Fruit fly (Drosophila melanogaster) whole organism, embryonic: ENCODE data around the gene AP-1mu.

Experiments
- Adf1 ChIP-seq: fragments of 200-800 bp; sonication (Bioruptor generic); IDR thresholded peaks from 2 replicates; pipeline ENCODE4 v1.3.6; 2022; ENCODE audit warnings: missing biosample characterization, missing genetic modification characterization
- Antp ChIP-seq: fragments of 200-800 bp; sonication (Bioruptor generic); optimal IDR thresholded peaks from 3 replicates; lab custom pipeline; 2016; ENCODE audit warnings: missing biosample characterization, missing genetic modification characterization
- CG10431 ChIP-seq: fragments of 200-800 bp; sonication (Bioruptor generic); optimal IDR thresholded peaks from 3 replicates; lab custom pipeline; 2018; ENCODE audit warnings: missing biosample characterization, mild to moderate bottlenecking, missing genetic modification characterization
- CG10543 ChIP-seq: fragments of 200-800 bp; sonication (Bioruptor generic); optimal IDR thresholded peaks from 3 replicates; lab custom pipeline; 2017; ENCODE audit warnings: missing biosample characterization, mild to moderate bottlenecking, missing genetic modification characterization, moderate library complexity
- CG10979 ChIP-seq: fragments of 200-800 bp; sonication (Bioruptor generic); optimal IDR thresholded peaks from 2 replicates; lab custom pipeline; 2018; ENCODE audit warnings: missing biosample characterization, mild to moderate bottlenecking, missing genetic modification characterization, moderate library complexity
- CG11085 ChIP-seq: fragments of 200-800 bp; sonication (Bioruptor generic); IDR thresholded peaks from 2 replicates; pipeline ENCODE4 v1.3.6; 2022; ENCODE audit warnings: missing biosample characterization, missing genetic modification characterization
- CG11093 ChIP-seq: fragments of 200-800 bp; sonication (Bioruptor generic); IDR thresholded peaks from 3 replicates; pipeline ENCODE4 v1.3.6; 2022; ENCODE audit warnings: missing biosample characterization, missing genetic modification characterization
- CG12942 ChIP-seq: fragments of 200-800 bp; sonication (Bioruptor generic); optimal IDR thresholded peaks from 3 replicates; lab custom pipeline; 2016; ENCODE audit warnings: missing biosample characterization, missing genetic modification characterization
- CG14710 ChIP-seq: fragments of 200-800 bp; sonication (Bioruptor generic); optimal IDR thresholded peaks from 3 replicates; lab custom pipeline; 2019; ENCODE audit warnings: missing biosample characterization, mild to moderate bottlenecking, missing genetic modification characterization, moderate library complexity
- CG18011 ChIP-seq: fragments of 200-800 bp; sonication (Bioruptor generic); optimal IDR thresholded peaks from 2 replicates; lab custom pipeline; 2017; ENCODE audit warnings: missing biosample characterization, missing genetic modification characterization, mild to moderate bottlenecking, moderate library complexity, missing genotype
- CG2199 ChIP-seq: fragments of 200-800 bp; sonication (Bioruptor generic); IDR thresholded peaks from 3 replicates; pipeline ENCODE4 v1.3.6; 2022; ENCODE audit warnings: missing biosample characterization, missing genetic modification characterization
- CG4404 ChIP-seq: fragments of 200-800 bp; sonication (Bioruptor generic); IDR thresholded peaks from 2 replicates; pipeline ENCODE4 v1.3.6; 2022; ENCODE audit warnings: missing biosample characterization, missing genetic modification characterization
- CG4617 ChIP-seq: fragments of 200-800 bp; sonication (Bioruptor generic); optimal IDR thresholded peaks from 3 replicates; lab custom pipeline; 2016; ENCODE audit warnings: missing biosample characterization, missing genetic modification characterization, borderline replicate concordance
- CG4730 ChIP-seq: fragments of 200-800 bp; sonication (Bioruptor generic); IDR thresholded peaks from 2 replicates; pipeline ENCODE4 v1.3.6; 2022; ENCODE audit warnings: missing biosample characterization, missing genetic modification characterization
- CG5953 ChIP-seq: fragments of 200-800 bp; sonication (Bioruptor generic); IDR thresholded peaks from 2 replicates; pipeline ENCODE4 v1.3.6; 2022; ENCODE audit warnings: missing biosample characterization, missing genetic modification characterization
- CG6254 ChIP-seq: fragments of 200-800 bp; sonication (Bioruptor generic); optimal IDR thresholded peaks from 3 replicates; lab custom pipeline; 2017; ENCODE audit warnings: mild to moderate bottlenecking, missing biosample characterization, missing genetic modification reagents, missing genetic modification characterization
- CG9437 ChIP-seq: fragments of 200-800 bp; sonication (Bioruptor generic); optimal IDR thresholded peaks from 2 replicates; lab custom pipeline; 2018; ENCODE audit warnings: missing biosample characterization, mild to moderate bottlenecking, missing genetic modification characterization
- CG9797 ChIP-seq: fragments of 200-800 bp; sonication (Bioruptor generic); optimal IDR thresholded peaks from 3 replicates; lab custom pipeline; 2018; ENCODE audit warnings: missing biosample characterization, mild to moderate bottlenecking, missing genetic modification characterization
- Dad ChIP-seq: fragments of 200-800 bp; sonication (Bioruptor generic); optimal IDR thresholded peaks from 3 replicates; lab custom pipeline; 2016; ENCODE audit warnings: missing biosample characterization, missing genetic modification characterization
- Dll ChIP-seq: fragments of 200-800 bp; sonication (Bioruptor generic); IDR thresholded peaks from 4 replicates; pipeline ENCODE4 v1.3.6; 2022; ENCODE audit warnings: missing biosample characterization, missing genetic modification characterization; ENCODE audit not compliant: partially characterized antibody
- Dp ChIP-seq: fragments of 200-800 bp; sonication (Bioruptor generic); optimal IDR thresholded peaks from 2 replicates; lab custom pipeline; 2018; ENCODE audit warnings: missing biosample characterization, mild to moderate bottlenecking, missing genetic modification characterization, moderate library complexity
- Fer1 ChIP-seq: fragments of 200-800 bp; sonication (Bioruptor generic); optimal IDR thresholded peaks from 2 replicates; lab custom pipeline; 2017; ENCODE audit warnings: missing biosample characterization, mild to moderate bottlenecking, missing genetic modification characterization
- GATAe ChIP-seq: fragments of 200-800 bp; sonication (Bioruptor generic); conservative IDR thresholded peaks from 2 replicates; pipeline ENCODE4 v1.3.6; 2022; ENCODE audit warnings: missing biosample characterization, missing genetic modification characterization
- H2.0 ChIP-seq: fragments of 200-800 bp; sonication (Bioruptor generic); IDR thresholded peaks from 2 replicates; pipeline ENCODE4 v1.3.6; 2022; ENCODE audit warnings: missing biosample characterization, missing genetic modification characterization
- HHEX ChIP-seq: fragments of 200-800 bp; sonication (Bioruptor generic); optimal IDR thresholded peaks from 3 replicates; lab custom pipeline; 2017; ENCODE audit warnings: missing biosample characterization, mild to moderate bottlenecking, missing genetic modification characterization, missing genetic modification reagents
- HLH54F ChIP-seq: fragments of 200-800 bp; sonication (Bioruptor generic); optimal IDR thresholded peaks from 3 replicates; lab custom pipeline; 2016; ENCODE audit warnings: missing biosample characterization, missing genetic modification characterization
- Hr3 ChIP-seq: fragments of 200-800 bp; sonication (Bioruptor generic); optimal IDR thresholded peaks from 3 replicates; lab custom pipeline; 2016; ENCODE audit warnings: missing biosample characterization, missing genetic modification characterization
- Hsf ChIP-seq: fragments of 200-800 bp; sonication (Bioruptor generic); optimal IDR thresholded peaks from 3 replicates; lab custom pipeline; 2016; ENCODE audit warnings: missing biosample characterization, missing genetic modification characterization
- Meics ChIP-seq: fragments of 200-800 bp; sonication (Bioruptor generic); optimal IDR thresholded peaks from 2 replicates; lab custom pipeline; 2017; ENCODE audit warnings: missing biosample characterization, mild to moderate bottlenecking, missing genetic modification characterization
- NK7.1 ChIP-seq: fragments of 200-800 bp; sonication (Bioruptor generic); optimal IDR thresholded peaks from 3 replicates; lab custom pipeline; 2016; ENCODE audit warnings: missing biosample characterization, missing genetic modification characterization
- Nf-YC ChIP-seq: fragments of 200-800 bp; optimal IDR thresholded peaks from 3 replicates; lab custom pipeline; 2019; ENCODE audit warnings: missing biosample characterization, mild to moderate bottlenecking, missing genetic modification characterization, moderate library complexity
- Ravus ChIP-seq: fragments of 200-800 bp; sonication (Bioruptor generic); IDR thresholded peaks from 2 replicates; pipeline ENCODE4 v1.3.6; 2022; ENCODE audit warnings: missing biosample characterization, missing genetic modification characterization
- Sox102F ChIP-seq: fragments of 200-800 bp; sonication (Bioruptor generic); optimal IDR thresholded peaks from 2 replicates; lab custom pipeline; 2018; ENCODE audit warnings: missing biosample characterization, mild to moderate bottlenecking, missing genetic modification characterization, moderate library complexity
- Ssrp ChIP-seq: fragments of 200-800 bp; sonication (Bioruptor generic); optimal IDR thresholded peaks from 2 replicates; lab custom pipeline; 2018; ENCODE audit warnings: missing biosample characterization, mild to moderate bottlenecking, missing genetic modification characterization, moderate library complexity
- Xbp1 ChIP-seq: fragments of 200-800 bp; sonication (Bioruptor generic); optimal IDR thresholded peaks from 3 replicates; lab custom pipeline; 2016; ENCODE audit warnings: missing biosample characterization, mild to moderate bottlenecking, missing genetic modification characterization
- cas ChIP-seq: fragments of 200-800 bp; sonication (Bioruptor generic); IDR thresholded peaks from 2 replicates; pipeline ENCODE4 v1.3.6; 2022; ENCODE audit warnings: missing biosample characterization, missing genetic modification characterization
- cg ChIP-seq: fragments of 200-800 bp; sonication (Bioruptor generic); optimal IDR thresholded peaks from 3 replicates; lab custom pipeline; 2019; ENCODE audit warnings: missing biosample characterization, mild to moderate bottlenecking, missing genetic modification characterization, moderate library complexity
- dm ChIP-seq: fragments of 200-800 bp; sonication (Bioruptor generic); optimal IDR thresholded peaks from 3 replicates; lab custom pipeline; 2016; ENCODE audit warnings: missing biosample characterization, missing genetic modification characterization
- fru ChIP-seq: fragments of >200 bp; optimal IDR thresholded peaks from 2 replicates; lab custom pipeline; 2017
- mam ChIP-seq: fragments of 200-800 bp; sonication (Bioruptor generic); optimal IDR thresholded peaks from 3 replicates; lab custom pipeline; 2016; ENCODE audit warnings: missing biosample characterization, missing genetic modification characterization
- mirr ChIP-seq: fragments of 200-800 bp; sonication (Bioruptor generic); optimal IDR thresholded peaks from 3 replicates; lab custom pipeline; 2018; ENCODE audit warnings: missing biosample characterization, mild to moderate bottlenecking, missing genetic modification characterization
- pan ChIP-seq, 4 experiments: fragments of >200 bp in 3 of 4; fragments of 200-800 bp in 1 of 4; sonication (Bioruptor generic) in 1 of 4; optimal IDR thresholded peaks in 3 of 4; IDR thresholded peaks in 1 of 4; 2 replicates each; pipeline versions ENCODE4 v1.3.6 to Lab custom; 2017 to 2022; ENCODE audit warnings: missing biosample characterization in 2 of 4, missing genetic modification characterization in 2 of 4, mixed read lengths in 1 of 4
- prd ChIP-seq, 3 experiments: fragments of >200 bp in 2 of 3; fragments of 200-800 bp in 1 of 3; sonication (Bioruptor generic) in 1 of 3; optimal IDR thresholded peaks in 2 of 3; IDR thresholded peaks in 1 of 3; 2 replicates in 2 of 3; 3 replicates in 1 of 3; pipeline versions ENCODE4 v1.3.6 to Lab custom; 2017 to 2022; ENCODE audit warnings: missing biosample characterization in 1 of 3, missing genetic modification characterization in 1 of 3
- ranshi ChIP-seq: fragments of 200-800 bp; sonication (Bioruptor generic); IDR thresholded peaks from 2 replicates; pipeline ENCODE4 v1.3.6; 2022; ENCODE audit warnings: missing biosample characterization, missing genetic modification characterization
- run ChIP-seq: fragments of 200-800 bp; sonication (Bioruptor generic); optimal IDR thresholded peaks from 3 replicates; lab custom pipeline; 2018; ENCODE audit warnings: missing biosample characterization, mild to moderate bottlenecking, missing genetic modification characterization
- seq ChIP-seq: fragments of 200-800 bp; sonication (Bioruptor generic); IDR thresholded peaks from 2 replicates; pipeline ENCODE4 v1.3.6; 2022; ENCODE audit warnings: missing biosample characterization, missing genetic modification characterization
- slou ChIP-seq: fragments of 200-800 bp; sonication (Bioruptor generic); optimal IDR thresholded peaks from 3 replicates; lab custom pipeline; 2016; ENCODE audit warnings: missing biosample characterization, missing genetic modification characterization
- stc ChIP-seq: fragments of 200-800 bp; sonication (Bioruptor generic); IDR thresholded peaks from 2 replicates; pipeline ENCODE4 v1.3.6; 2022; ENCODE audit warnings: missing biosample characterization, missing genetic modification characterization
- unpg ChIP-seq: fragments of 200-800 bp; sonication (Bioruptor generic); optimal IDR thresholded peaks from 3 replicates; lab custom pipeline; 2018; ENCODE audit warnings: missing biosample characterization, mild to moderate bottlenecking, missing genetic modification characterization, moderate library complexity
- wdn ChIP-seq: fragments of 200-800 bp; sonication (Bioruptor generic); IDR thresholded peaks from 2 replicates; pipeline ENCODE4 v1.3.6; 2022; ENCODE audit warnings: missing biosample characterization, missing genetic modification characterization

The AP-1mu gene

DNA sequence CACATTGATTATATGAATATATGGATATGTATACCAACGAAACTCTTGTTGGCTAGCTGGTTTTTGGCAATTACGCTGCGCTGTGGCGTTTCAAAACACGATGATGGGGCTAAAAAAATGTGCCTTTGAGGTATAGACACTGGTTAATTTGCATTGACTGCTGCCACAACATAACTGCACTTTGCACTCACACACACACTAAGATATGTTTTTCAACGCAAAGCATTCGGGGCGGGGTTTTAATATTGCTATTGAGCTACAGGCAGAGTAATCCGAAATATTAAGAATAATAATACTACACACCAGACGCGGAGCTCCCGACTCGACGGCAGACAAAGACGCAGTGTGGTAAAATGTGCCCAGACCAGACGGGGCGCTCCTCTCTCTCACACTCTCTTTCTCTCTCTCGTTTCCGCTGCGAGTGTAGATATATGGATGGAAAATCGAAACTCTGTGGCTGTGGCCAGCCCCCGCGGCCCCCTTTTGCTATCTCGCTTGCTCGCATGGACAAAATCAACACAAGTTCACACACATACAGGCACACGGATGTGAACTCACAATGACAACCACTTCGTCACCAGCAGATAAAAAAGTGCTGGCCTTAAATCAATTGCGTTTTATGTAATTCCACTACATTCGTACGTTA is 8.2 kb downstream of the AP-1mu start (continued):
- TF ChIP-seq CG6254 (peak; percentile 52), CG18011 (GFP tag; lab: Kevin White, UChicago) (peak; percentile 25), ranshi (GFP tag; lab: Robert Waterston, UW) (no peak), CG9797 (GFP tag; lab: Kevin White, UChicago) (no peak), Hr3 (no peak), CG10431 (GFP tag; lab: Kevin White, UChicago) (no peak), CG4617 (GFP tag; lab: Kevin White, UChicago) (peak; percentile 3), Xbp1 (GFP tag; lab: Kevin White, UChicago) (no peak), H2.0 (GFP tag; lab: Robert Waterston, UW) (no peak), pan (optimal IDR thresholded peaks at IDR 0.05; lab: Kevin White, UChicago) (no peak), pan (GFP tag; optimal IDR thresholded peaks at IDR 0.05 in 1 of 2, IDR thresholded peaks at IDR 0.05 in 1 of 2) (no peak), CG11085 (GFP tag; lab: Robert Waterston, UW) (no peak), CG12942 (GFP tag; lab: Kevin White, UChicago) (no peak), Ravus (GFP tag; lab: Robert Waterston, UW) (no peak), mirr (GFP tag; lab: Kevin White, UChicago) (peak; percentile 96), Dp (no peak), Adf1 (GFP tag; lab: Robert Waterston, UW) (no peak), cas (GFP tag; lab: Robert Waterston, UW) (no peak), unpg (GFP tag; lab: Kevin White, UChicago) (peak; percentile 16), slou (GFP tag; lab: Kevin White, UChicago) (no peak), run (tag; lab: Kevin White, UChicago) (peak; percentile 49), CG10543 (GFP tag; lab: Kevin White, UChicago) (peak; percentile 94), dm (no peak), HHEX (GFP tag; lab: Kevin White, UChicago) (peak; percentile 70), Hsf (GFP tag; lab: Kevin White, UChicago) (no peak), Sox102F (no peak), GATAe (GFP tag; lab: Robert Waterston, UW) (no peak), prd (optimal IDR thresholded peaks at IDR 0.05; lab: Kevin White, UChicago) (no peak), prd (GFP tag; IDR thresholded peaks at IDR 0.05; lab: Robert Waterston, UW) (no peak), Dad (GFP tag; lab: Kevin White, UChicago) (peak; percentile 11), NK7.1 (GFP tag; lab: Kevin White, UChicago) (no peak), CG11093 (GFP tag; lab: Robert Waterston, UW) (no peak), CG5953 (GFP tag; lab: Robert Waterston, UW) (no peak), CG2199 (GFP tag; lab: Robert Waterston, UW) (no peak), Dll (GFP tag; lab: Robert Waterston, UW) (no peak), wdn (GFP tag; lab: Robert Waterston, UW) (no peak), CG10979 (tag; lab: Kevin White, UChicago) (no peak), CG4730 (no peak), seq (no peak), CG4404 (GFP tag; lab: Robert Waterston, UW) (no peak), Nf-YC (tag; lab: Kevin White, UChicago) (peak; percentile 42), stc (no peak), fru (lab: Kevin White, UChicago) (no peak), mam (peak; percentile 21), Meics (GFP tag; lab: Kevin White, UChicago) (peak; percentile 64), CG14710 (no peak), HLH54F (GFP tag; lab: Kevin White, UChicago) (no peak), cg (peak; percentile 97), Antp (peak; percentile 13), Fer1 (peak; percentile 82), Ssrp (tag; lab: Kevin White, UChicago) (no peak), CG9437 (GFP tag; lab: Kevin White, UChicago) (peak; percentile 23)
